Worm (Caenorhabditis elegans) whole organism, L2 larva: ENCODE results near the gene otpl-6.

Source experiments
- alr-1 ChIP-seq: fragments of 150-350 bp; optimal IDR thresholded peaks from 2 replicates; lab custom pipeline; 2014; ENCODE audit warnings: missing biosample characterization, missing genetic modification characterization
- ama-1 ChIP-seq: fragments of 150-350 bp; optimal IDR thresholded peaks from 2 replicates; lab custom pipeline; 2018; ENCODE audit warnings: inconsistent platforms
- ceh-16 ChIP-seq: fragments of 150-350 bp; optimal IDR thresholded peaks from 2 replicates; lab custom pipeline; 2014; ENCODE audit warnings: missing biosample characterization, missing genetic modification characterization
- ceh-82 ChIP-seq: fragments of 150-350 bp; optimal IDR thresholded peaks from 2 replicates; lab custom pipeline; 2014; ENCODE audit warnings: missing biosample characterization, missing genetic modification characterization
- elt-3 ChIP-seq: sonication (generic microtip); optimal IDR thresholded peaks from 2 replicates; lab custom pipeline; 2017; ENCODE audit warnings: missing biosample characterization, missing genetic modification characterization
- lin-11 ChIP-seq: fragments of 150-350 bp; sonication (generic microtip); optimal IDR thresholded peaks from 2 replicates; lab custom pipeline; 2014; ENCODE audit warnings: missing biosample characterization, missing genetic modification characterization, inconsistent platforms, mixed read lengths
- lin-13 ChIP-seq: fragments of 150-350 bp; optimal IDR thresholded peaks from 2 replicates; lab custom pipeline; 2014; ENCODE audit warnings: missing biosample characterization, missing genetic modification reagents, missing genetic modification characterization
- lsy-2 ChIP-seq, 2 experiments: fragments of 150-350 bp in 1 of 2; sonication (generic microtip) in 1 of 2; optimal IDR thresholded peaks; 2 replicates each; lab custom pipeline; 2014 to 2017; ENCODE audit warnings: missing biosample characterization in 2 of 2, missing genetic modification characterization in 2 of 2
- nhr-21 ChIP-seq: fragments of 150-350 bp; optimal IDR thresholded peaks from 2 replicates; lab custom pipeline; 2014; ENCODE audit warnings: missing biosample characterization, missing genetic modification characterization
- nhr-77 ChIP-seq: fragments of 150-350 bp; optimal IDR thresholded peaks from 2 replicates; lab custom pipeline; 2014; ENCODE audit warnings: missing biosample characterization, missing genetic modification characterization
- ztf-1 ChIP-seq: fragments of 200-800 bp; sonication (Bioruptor generic); conservative IDR thresholded peaks from 2 replicates; pipeline ENCODE4 v1.3.6; 2022; ENCODE audit warnings: missing genetic modification characterization, missing compliant biosample characterization

- TF ChIP-seq ceh-16 (tag; lab: Kevin White, UChicago) (no peak), ama-1 (lab: Kevin White, UChicago) (no peak), elt-3 (tag; lab: Kevin White, UChicago) (no peak), ceh-82 (tag; lab: Kevin White, UChicago) (no peak), ztf-1 (GFP tag; lab: Robert Waterston, UW) (no peak), lin-11 (tag; lab: Kevin White, UChicago) (no peak), lsy-2 (tag; optimal IDR thresholded peaks at IDR 0.05; lab: Kevin White, UChicago) (no peak), alr-1 (no peak), nhr-21 (no peak), lin-13 (no peak), nhr-77 (tag; lab: Kevin White, UChicago) (no peak)
Observed at ce11 chrV:8529219-8529618, 3.3 kb downstream of the otpl-6 start, which contains the start of gene otpl-5.
